Worm (Caenorhabditis elegans) whole organism, L3 larva: ENCODE measurements around the gene trr-1.

Experiments used
- fos-1 ChIP-seq: fragments of 150-350 bp; optimal IDR thresholded peaks from 2 replicates; lab custom pipeline; 2014; ENCODE audit warnings: missing biosample characterization, missing genetic modification characterization
- nhr-11 ChIP-seq: fragments of 150-350 bp; optimal IDR thresholded peaks from 2 replicates; lab custom pipeline; 2014; ENCODE audit warnings: missing biosample characterization, missing genetic modification characterization
- nhr-237 ChIP-seq: fragments of 150-350 bp; optimal IDR thresholded peaks from 2 replicates; lab custom pipeline; 2014; ENCODE audit warnings: missing biosample characterization, missing genetic modification characterization
- nhr-25 ChIP-seq: sonication (generic microtip); optimal IDR thresholded peaks from 2 replicates; lab custom pipeline; 2017; ENCODE audit warnings: missing biosample characterization, missing genetic modification characterization
- snpc-4 ChIP-seq: fragments of 150-350 bp; optimal IDR thresholded peaks from 2 replicates; lab custom pipeline; 2014; ENCODE audit warnings: missing biosample characterization, missing genetic modification characterization

DNA sequence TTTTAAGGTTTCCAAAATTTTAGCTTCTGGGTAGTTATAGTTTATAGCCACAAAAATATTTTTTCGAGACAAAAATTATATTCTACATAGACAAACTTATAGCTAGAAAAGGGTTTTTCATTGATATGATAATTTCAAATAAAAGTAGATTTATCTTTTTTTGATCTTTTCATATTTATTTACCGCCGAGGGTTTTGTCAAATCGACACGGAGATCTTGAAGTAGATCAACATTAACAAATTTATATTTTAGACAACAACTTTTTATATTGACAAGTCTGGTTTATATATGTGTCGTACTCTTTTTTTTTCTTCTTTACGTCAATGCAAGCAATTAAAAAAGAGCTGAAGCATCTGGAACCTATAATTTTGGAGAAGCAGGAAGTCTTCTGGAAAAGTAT, 16.9 kb downstream of the trr-1 start:
- TF ChIP-seq nhr-25: no peak
- no peak for TF ChIP-seq nhr-237 (tag; lab: Kevin White, UChicago)
- no peak for TF ChIP-seq fos-1 (tag; lab: Kevin White, UChicago)
- TF ChIP-seq snpc-4: no peak
- TF ChIP-seq nhr-11 (tag; lab: Kevin White, UChicago): no peak
